Worm (Caenorhabditis elegans) whole organism, L4 larva: ENCODE results near the gene F55E10.4.

Experiments used
- ZK546.5 ChIP-seq, 2 experiments: sonication (generic microtip); optimal IDR thresholded peaks; 2 replicates each; lab custom pipeline; 2017; ENCODE audit warnings: missing biosample characterization in 2 of 2, missing genetic modification characterization in 2 of 2
- ama-1 ChIP-seq: fragments of 150-350 bp; optimal IDR thresholded peaks from 2 replicates; lab custom pipeline; 2014; ENCODE audit warnings: inconsistent platforms, mixed read lengths
- ceh-82 ChIP-seq: sonication (generic microtip); optimal IDR thresholded peaks from 2 replicates; lab custom pipeline; 2017; ENCODE audit warnings: missing biosample characterization, missing genetic modification characterization
- lin-29 ChIP-seq: fragments of 200-800 bp; sonication (Bioruptor generic); IDR thresholded peaks from 2 replicates; pipeline ENCODE4 v1.3.6; 2022; ENCODE audit warnings: missing genetic modification reagents, missing genetic modification characterization, missing compliant biosample characterization
- mep-1 ChIP-seq: fragments of 150-350 bp; sonication (generic microtip); optimal IDR thresholded peaks from 3 replicates; lab custom pipeline; 2014; ENCODE audit warnings: missing biosample characterization, missing genetic modification characterization
- nhr-11 ChIP-seq: fragments of 150-350 bp; optimal IDR thresholded peaks from 2 replicates; lab custom pipeline; 2014; ENCODE audit warnings: missing biosample characterization, missing genetic modification characterization

DNA sequence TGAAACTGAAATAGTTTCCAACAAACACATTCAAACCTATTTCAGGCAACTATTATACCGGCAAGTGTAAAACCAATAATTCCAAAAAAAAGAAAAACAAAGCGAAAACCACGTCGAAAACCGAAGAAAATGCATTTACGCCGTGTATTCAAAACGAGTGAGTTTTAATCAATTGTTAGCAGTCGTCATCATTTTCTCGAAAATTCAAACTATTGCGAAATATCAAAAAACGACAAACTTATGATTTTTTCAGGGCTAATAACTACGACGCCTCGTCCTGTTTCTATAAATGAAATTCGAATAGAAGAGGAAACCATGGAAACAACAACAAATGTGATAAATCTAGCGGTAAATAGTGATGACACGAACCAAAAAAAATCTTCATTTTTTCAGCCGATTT, 41.5 kb downstream of the F55E10.4 start:
- TF ChIP-seq lin-29 (GFP tag; lab: Robert Waterston, UW) (no peak), ama-1 (lab: Kevin White, UChicago) (no peak), ZK546.5 (tag; optimal IDR thresholded peaks at IDR 0.05; lab: Kevin White, UChicago) (no peak), nhr-11 (no peak), mep-1 (no peak), ceh-82 (tag; lab: Kevin White, UChicago) (no peak)
